Fruit fly (Drosophila melanogaster) whole organism: Measurements from ENCODE around the gene ORMDL.

Source experiments
- CG8478 ChIP-seq: fragments of >200 bp; optimal IDR thresholded peaks from 2 replicates; lab custom pipeline; 2018; ENCODE audit warnings: inconsistent platforms
- Dll ChIP-seq: fragments of >200 bp; optimal IDR thresholded peaks from 2 replicates; lab custom pipeline; 2017
- EcR ChIP-seq, 2 experiments: fragments of >200 bp; optimal IDR thresholded peaks; 2 replicates each; lab custom pipeline; 2017; ENCODE audit warnings: missing biosample characterization in 2 of 2, missing genetic modification characterization in 2 of 2, missing genetic modification reagents in 2 of 2
- pan ChIP-seq: fragments of >200 bp; optimal IDR thresholded peaks from 2 replicates; lab custom pipeline; 2017
- psq ChIP-seq: fragments of >200 bp; optimal IDR thresholded peaks from 2 replicates; lab custom pipeline; 2017
- usp ChIP-seq: fragments of >200 bp; optimal IDR thresholded peaks from 2 replicates; lab custom pipeline; 2017; ENCODE audit warnings: missing biosample characterization, missing genetic modification characterization, mixed read lengths

ORMDL gene

dm6 chr3L:21666880-21667279 lies 31.8 kb downstream of the ORMDL start, which contains the start of gene Cpr78E:
Gene Cpr78E (minus strand): TSS chr3L:21666980.
- TF ChIP-seq EcR (GFP tag; optimal IDR thresholded peaks at IDR 0.05; lab: Kevin White, UChicago) (no peak), CG8478 (lab: Kevin White, UChicago) (no peak), psq (lab: Kevin White, UChicago) (no peak), usp (GFP tag; lab: Kevin White, UChicago) (no peak), Dll (lab: Kevin White, UChicago) (no peak), pan (lab: Kevin White, UChicago) (no peak)

- TF ChIP-seq pan (lab: Kevin White, UChicago): no peak
- no peak for TF ChIP-seq Dll (lab: Kevin White, UChicago)
- no peak for TF ChIP-seq usp (GFP tag; lab: Kevin White, UChicago)
- TF ChIP-seq CG8478 (lab: Kevin White, UChicago): no peak
- TF ChIP-seq psq (lab: Kevin White, UChicago): no peak
- no peak for TF ChIP-seq EcR (GFP tag; optimal IDR thresholded peaks at IDR 0.05; lab: Kevin White, UChicago)
Observed at dm6 chr3L:21667530-21667929, 32.4 kb downstream of the ORMDL start.

- no peak for TF ChIP-seq Dll (lab: Kevin White, UChicago)
- no peak for TF ChIP-seq pan (lab: Kevin White, UChicago)
- no peak for TF ChIP-seq EcR (GFP tag; optimal IDR thresholded peaks at IDR 0.05; lab: Kevin White, UChicago)
Observed at dm6 chr3L:21671839-21672238, 36.7 kb downstream of the ORMDL start, which contains the start of gene CG11249. Gene CG11249 (plus strand): TSS chr3L:21672139.

dm6 chr3L:21679687-21680086 lies 44.6 kb downstream of the ORMDL start, which contains the start of the genes Als2 and CG11248:
Gene Als2 (minus strand): TSS chr3L:21679755.
Gene CG11248 (plus strand): TSS chr3L:21680050.
- no peak for TF ChIP-seq EcR (GFP tag; optimal IDR thresholded peaks at IDR 0.05; lab: Kevin White, UChicago)
- TF ChIP-seq pan (lab: Kevin White, UChicago): no peak
- TF ChIP-seq CG8478 (lab: Kevin White, UChicago): no peak
- no peak for TF ChIP-seq psq (lab: Kevin White, UChicago)
- no peak for TF ChIP-seq usp (GFP tag; lab: Kevin White, UChicago)
- TF ChIP-seq Dll (lab: Kevin White, UChicago): no peak

dm6 chr3L:21683942-21684341 lies 48.8 kb downstream of the ORMDL start, which contains the start of gene Sfp78E:
Gene Sfp78E (minus strand): TSS chr3L:21684042.
- TF ChIP-seq psq (lab: Kevin White, UChicago): no peak
- TF ChIP-seq Dll (lab: Kevin White, UChicago): no peak
- no peak for TF ChIP-seq usp (GFP tag; lab: Kevin White, UChicago)
- TF ChIP-seq CG8478 (lab: Kevin White, UChicago): no peak
- TF ChIP-seq pan (lab: Kevin White, UChicago): no peak
- no peak for TF ChIP-seq EcR (GFP tag; optimal IDR thresholded peaks at IDR 0.05; lab: Kevin White, UChicago)

- TF ChIP-seq Dll (lab: Kevin White, UChicago) (no peak), psq (lab: Kevin White, UChicago) (no peak), CG8478 (lab: Kevin White, UChicago) (no peak), EcR (GFP tag; optimal IDR thresholded peaks at IDR 0.05; lab: Kevin White, UChicago) (no peak), usp (GFP tag; lab: Kevin White, UChicago) (no peak), pan (lab: Kevin White, UChicago) (no peak)
Observed at dm6 chr3L:21685753-21686152, 50.6 kb downstream of the ORMDL start.
